Worm (Caenorhabditis elegans) whole organism, L3 larva: ENCODE measurements around the gene W02B12.11.
A peak's percentile ranks its signal among the peaks of the same experiment; 100 is the strongest.

Source experiments
- R02D3.7 ChIP-seq: fragments of 150-350 bp; optimal IDR thresholded peaks from 2 replicates; lab custom pipeline; 2014; ENCODE audit warnings: missing biosample characterization, missing genetic modification characterization
- ZK546.5 ChIP-seq: sonication (generic microtip); optimal IDR thresholded peaks from 2 replicates; lab custom pipeline; 2017; ENCODE audit warnings: missing biosample characterization, missing genetic modification characterization
- aly-2 ChIP-seq: fragments of 150-350 bp; optimal IDR thresholded peaks from 2 replicates; lab custom pipeline; 2014; ENCODE audit warnings: missing biosample characterization, missing genetic modification characterization
- ama-1 ChIP-seq: fragments of 150-350 bp; optimal IDR thresholded peaks from 2 replicates; lab custom pipeline; 2018
- ceh-28 ChIP-seq: fragments of 150-350 bp; optimal IDR thresholded peaks from 2 replicates; lab custom pipeline; 2014; ENCODE audit warnings: missing biosample characterization, missing genetic modification reagents, missing genetic modification characterization
- ceh-82 ChIP-seq: fragments of 150-350 bp; optimal IDR thresholded peaks from 2 replicates; lab custom pipeline; 2014; ENCODE audit warnings: missing biosample characterization, missing genetic modification characterization
- ceh-9 ChIP-seq: sonication (generic microtip); optimal IDR thresholded peaks from 2 replicates; lab custom pipeline; 2018; ENCODE audit warnings: missing biosample characterization, missing genetic modification characterization
- daf-12 ChIP-seq: fragments of 150-350 bp; optimal IDR thresholded peaks from 2 replicates; lab custom pipeline; 2014; ENCODE audit warnings: missing biosample characterization, missing genetic modification reagents, missing genetic modification characterization
- egl-27 ChIP-seq: sonication (generic microtip); optimal IDR thresholded peaks from 4 replicates; lab custom pipeline; 2017; ENCODE audit warnings: missing biosample characterization, missing genetic modification reagents, missing genetic modification characterization
- egl-5 ChIP-seq: fragments of 150-350 bp; optimal IDR thresholded peaks from 2 replicates; lab custom pipeline; 2017; ENCODE audit warnings: missing biosample characterization, missing genetic modification reagents, missing genetic modification characterization, inconsistent platforms
- elt-1 ChIP-seq: fragments of 150-350 bp; optimal IDR thresholded peaks from 2 replicates; lab custom pipeline; 2014; ENCODE audit warnings: missing biosample characterization, missing genetic modification characterization
- elt-2 ChIP-seq: sonication (generic microtip); optimal IDR thresholded peaks from 2 replicates; lab custom pipeline; 2016; ENCODE audit warnings: missing genetic modification reagents, mild to moderate bottlenecking, missing genetic modification characterization, missing compliant biosample characterization
- eor-1 ChIP-seq, 2 experiments: fragments of 150-350 bp; optimal IDR thresholded peaks; 2 replicates each; lab custom pipeline; 2014 to 2018; ENCODE audit warnings: missing biosample characterization in 2 of 2, missing genetic modification characterization in 2 of 2
- fkh-2 ChIP-seq: fragments of 150-350 bp; optimal IDR thresholded peaks from 2 replicates; lab custom pipeline; 2014; ENCODE audit warnings: missing biosample characterization, missing genetic modification reagents, missing genetic modification characterization
- fos-1 ChIP-seq: fragments of 150-350 bp; optimal IDR thresholded peaks from 2 replicates; lab custom pipeline; 2014; ENCODE audit warnings: missing biosample characterization, missing genetic modification characterization
- hmg-11 ChIP-seq: sonication (generic microtip); optimal IDR thresholded peaks from 2 replicates; lab custom pipeline; 2016; ENCODE audit warnings: missing genetic modification characterization, missing compliant biosample characterization
- lin-15B ChIP-seq: fragments of 150-350 bp; optimal IDR thresholded peaks from 2 replicates; lab custom pipeline; 2014; ENCODE audit warnings: missing biosample characterization, missing genetic modification characterization
- lsy-12 ChIP-seq: sonication (generic microtip); optimal IDR thresholded peaks from 2 replicates; lab custom pipeline; 2016; ENCODE audit warnings: mild to moderate bottlenecking, missing genetic modification characterization, missing compliant biosample characterization
- mdl-1 ChIP-seq: fragments of 150-350 bp; optimal IDR thresholded peaks from 2 replicates; lab custom pipeline; 2014; ENCODE audit warnings: missing biosample characterization, missing genetic modification characterization
- mml-1 ChIP-seq: fragments of 150-350 bp; sonication (generic microtip); optimal IDR thresholded peaks from 3 replicates; lab custom pipeline; 2014; ENCODE audit warnings: missing biosample characterization, missing genetic modification characterization
- nhr-11 ChIP-seq: fragments of 150-350 bp; optimal IDR thresholded peaks from 2 replicates; lab custom pipeline; 2014; ENCODE audit warnings: missing biosample characterization, missing genetic modification characterization
- nhr-12 ChIP-seq: fragments of 150-350 bp; optimal IDR thresholded peaks from 2 replicates; lab custom pipeline; 2014; ENCODE audit warnings: missing biosample characterization, missing genetic modification characterization
- nhr-23 ChIP-seq: fragments of 150-350 bp; optimal IDR thresholded peaks from 2 replicates; lab custom pipeline; 2014; ENCODE audit warnings: missing biosample characterization, missing genetic modification reagents, missing genetic modification characterization
- nhr-237 ChIP-seq: fragments of 150-350 bp; optimal IDR thresholded peaks from 2 replicates; lab custom pipeline; 2014; ENCODE audit warnings: missing biosample characterization, missing genetic modification characterization
- nhr-28 ChIP-seq: fragments of 150-350 bp; optimal IDR thresholded peaks from 2 replicates; lab custom pipeline; 2014; ENCODE audit warnings: missing biosample characterization, missing genetic modification characterization
- nhr-43 ChIP-seq: sonication (generic microtip); optimal IDR thresholded peaks from 2 replicates; lab custom pipeline; 2016; ENCODE audit warnings: mild to moderate bottlenecking, missing genetic modification characterization, missing compliant biosample characterization; ENCODE audit not compliant: poor library complexity, severe bottlenecking
- nhr-76 ChIP-seq: fragments of 150-350 bp; sonication (generic microtip); optimal IDR thresholded peaks from 5 replicates; lab custom pipeline; 2014; ENCODE audit warnings: missing biosample characterization, missing genetic modification characterization
- nhr-77 ChIP-seq: fragments of 150-350 bp; optimal IDR thresholded peaks from 2 replicates; lab custom pipeline; 2014; ENCODE audit warnings: missing biosample characterization, missing genetic modification characterization
- pha-4 ChIP-seq: fragments of 150-350 bp; optimal IDR thresholded peaks from 2 replicates; lab custom pipeline; 2014; ENCODE audit warnings: missing biosample characterization, missing genetic modification reagents, missing genetic modification characterization
- pqm-1 ChIP-seq: fragments of 150-350 bp; optimal IDR thresholded peaks from 2 replicates; lab custom pipeline; 2017; ENCODE audit warnings: missing biosample characterization, missing genetic modification characterization, inconsistent platforms
- sea-2 ChIP-seq: fragments of 150-350 bp; sonication (generic microtip); optimal IDR thresholded peaks from 4 replicates; lab custom pipeline; 2014; ENCODE audit warnings: missing biosample characterization, missing genetic modification reagents, missing genetic modification characterization
- snpc-4 ChIP-seq: fragments of 150-350 bp; optimal IDR thresholded peaks from 2 replicates; lab custom pipeline; 2014; ENCODE audit warnings: missing biosample characterization, missing genetic modification characterization
- tbx-2 ChIP-seq: sonication (generic microtip); optimal IDR thresholded peaks from 2 replicates; lab custom pipeline; 2016; ENCODE audit warnings: mild to moderate bottlenecking, missing genetic modification characterization, missing compliant biosample characterization
- unc-39 ChIP-seq: sonication (generic microtip); optimal IDR thresholded peaks from 4 replicates; lab custom pipeline; 2017; ENCODE audit warnings: missing biosample characterization, missing genetic modification characterization
- unc-62 ChIP-seq: fragments of 150-350 bp; sonication (generic microtip); optimal IDR thresholded peaks from 4 replicates; lab custom pipeline; 2014; ENCODE audit warnings: missing biosample characterization, missing genetic modification reagents, missing genetic modification characterization
- zag-1 ChIP-seq: fragments of 150-350 bp; optimal IDR thresholded peaks from 2 replicates; lab custom pipeline; 2014; ENCODE audit warnings: missing biosample characterization, missing genetic modification characterization
- ztf-11 ChIP-seq: fragments of 150-350 bp; optimal IDR thresholded peaks from 2 replicates; lab custom pipeline; 2014; ENCODE audit warnings: missing biosample characterization, missing genetic modification characterization

Gene W02B12.11

DNA sequence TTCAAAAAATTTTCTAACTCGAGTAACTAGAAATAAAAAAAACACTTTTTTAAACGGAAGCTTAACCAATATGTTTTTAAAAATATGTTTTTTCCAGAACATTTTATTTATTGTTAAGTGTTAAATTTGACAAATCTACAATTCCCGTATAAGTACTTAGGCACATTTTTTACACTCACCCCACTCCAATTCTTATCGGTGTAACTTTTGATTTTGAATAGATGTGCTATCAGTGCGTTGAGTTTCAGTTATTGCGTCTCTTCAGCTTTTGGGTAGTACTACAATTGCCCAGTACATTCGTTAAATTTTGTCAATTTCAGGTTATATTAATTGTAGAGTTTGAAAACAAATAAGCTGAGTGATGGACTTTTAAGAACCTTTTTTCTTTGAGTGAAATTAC lies 49.6 kb upstream of the W02B12.11 start:
- peak; percentile 32 for TF ChIP-seq elt-2 (tag; lab: Kevin White, UChicago)
- TF ChIP-seq nhr-237 = no peak
- TF ChIP-seq pqm-1 (tag; lab: Kevin White, UChicago) = peak; percentile 51

- no peak for TF ChIP-seq ama-1 (lab: Kevin White, UChicago)
- no peak for TF ChIP-seq nhr-77 (tag; lab: Kevin White, UChicago)
- TF ChIP-seq ceh-9 (tag; lab: Kevin White, UChicago) = no peak
- TF ChIP-seq elt-2 (tag; lab: Kevin White, UChicago) = peak; percentile 79
- TF ChIP-seq unc-39 = no peak
- no peak for TF ChIP-seq aly-2
- no peak for TF ChIP-seq egl-5 (tag; lab: Kevin White, UChicago)
- no peak for TF ChIP-seq egl-27 (tag; lab: Kevin White, UChicago)
- TF ChIP-seq pha-4 (tag; lab: Kevin White, UChicago) = peak; percentile 24
- peak; percentile 45 for TF ChIP-seq pqm-1 (tag; lab: Kevin White, UChicago)
- no peak for TF ChIP-seq ceh-28 (tag; lab: Kevin White, UChicago)
These were observed 48.9 kb upstream of the W02B12.11 start, which contains the start of gene C05D12.3 for ce11 chrII:11424579-11425316. Gene C05D12.3 (plus strand): TSS chrII:11425266.

- TF ChIP-seq pqm-1 (tag; lab: Kevin White, UChicago) (peak; percentile 1), elt-2 (tag; lab: Kevin White, UChicago) (peak; percentile 56), nhr-76 (tag; lab: Kevin White, UChicago) (no peak)
These were observed 46.3 kb upstream of the W02B12.11 start for ce11 chrII:11427322-11427721.

- TF ChIP-seq zag-1 (tag; lab: Kevin White, UChicago) = no peak
- TF ChIP-seq pqm-1 (tag; lab: Kevin White, UChicago) = peak; percentile 33
- no peak for TF ChIP-seq fkh-2 (tag; lab: Kevin White, UChicago)
- peak; percentile 53 for TF ChIP-seq elt-2 (tag; lab: Kevin White, UChicago)
These were observed 45.1 kb upstream of the W02B12.11 start for ce11 chrII:11428599-11428998.

DNA sequence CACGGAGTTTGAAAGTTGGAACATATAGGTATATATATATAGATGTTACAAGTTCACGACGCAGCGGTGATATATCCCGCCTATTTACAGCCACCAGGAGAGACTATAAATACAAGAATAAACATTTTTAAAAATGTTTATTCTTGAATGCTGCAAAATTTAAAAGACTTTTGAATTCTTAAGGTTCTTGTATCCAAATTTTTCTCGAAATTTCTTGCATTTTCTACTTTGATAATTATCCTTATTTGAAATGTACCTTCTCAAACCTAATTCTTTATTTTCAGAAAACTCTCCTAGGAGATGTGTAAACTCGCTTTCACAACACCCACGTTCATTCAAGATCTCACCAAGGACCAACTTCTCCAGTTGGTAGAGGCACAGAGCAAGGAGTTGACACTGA lies 42.1 kb upstream of the W02B12.11 start, which contains the start of gene C05D12.4:
Gene C05D12.4, plus strand, starts transcription at position 301 of the 400 bp plus-strand sequence.
- TF ChIP-seq unc-39 (no peak), nhr-12 (tag; lab: Kevin White, UChicago) (no peak), ceh-28 (tag; lab: Kevin White, UChicago) (no peak), nhr-76 (tag; lab: Kevin White, UChicago) (no peak), nhr-237 (no peak), elt-1 (tag; lab: Kevin White, UChicago) (no peak), lin-15B (tag; lab: Kevin White, UChicago) (no peak), tbx-2 (tag; lab: Kevin White, UChicago) (no peak), eor-1 (tag; optimal IDR thresholded peaks at IDR 0.05; lab: Kevin White, UChicago) (no peak), nhr-23 (tag; lab: Kevin White, UChicago) (no peak), nhr-28 (tag; lab: Kevin White, UChicago) (no peak), ztf-11 (tag; lab: Kevin White, UChicago) (no peak), sea-2 (GFP tag; lab: Kevin White, UChicago) (no peak), mml-1 (tag; lab: Kevin White, UChicago) (no peak), hmg-11 (no peak), R02D3.7 (no peak)

DNA sequence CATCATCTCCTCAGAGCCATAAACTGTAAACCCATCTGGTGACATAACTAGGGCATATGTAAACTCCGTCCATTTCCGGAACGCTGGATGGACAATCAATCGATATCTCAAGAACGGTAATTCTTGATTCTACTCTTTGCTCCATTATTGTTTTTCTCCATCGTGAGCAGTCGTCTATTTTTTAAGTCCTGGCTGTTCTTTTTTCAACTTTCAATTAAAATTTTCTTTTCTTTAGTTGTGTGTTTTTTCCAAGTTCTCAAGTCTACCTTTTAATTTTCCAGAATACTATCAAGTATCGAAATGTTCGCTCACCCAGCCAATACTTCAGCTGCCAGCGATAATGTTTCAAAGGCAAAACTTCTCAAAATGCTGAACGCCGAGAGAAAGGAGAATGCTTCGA lies 39.7 kb upstream of the W02B12.11 start, which contains the start of gene C05D12.5:
Gene C05D12.5, plus strand, starts transcription at position 301 of the 400 bp plus-strand sequence.
- TF ChIP-seq nhr-43 (tag; lab: Kevin White, UChicago) = no peak
- no peak for TF ChIP-seq fkh-2 (tag; lab: Kevin White, UChicago)
- no peak for TF ChIP-seq elt-1 (tag; lab: Kevin White, UChicago)
- TF ChIP-seq ceh-82 (tag; lab: Kevin White, UChicago) = no peak
- no peak for TF ChIP-seq pqm-1 (tag; lab: Kevin White, UChicago)
- no peak for TF ChIP-seq unc-62 (GFP tag; lab: Kevin White, UChicago)
- no peak for TF ChIP-seq fos-1
- no peak for TF ChIP-seq mdl-1 (tag; lab: Kevin White, UChicago)
- TF ChIP-seq snpc-4 (tag; lab: Kevin White, UChicago) = no peak
- no peak for TF ChIP-seq lsy-12 (tag; lab: Kevin White, UChicago)
- TF ChIP-seq nhr-11 (tag; lab: Kevin White, UChicago) = no peak
- no peak for TF ChIP-seq daf-12
- TF ChIP-seq nhr-28 (tag; lab: Kevin White, UChicago) = no peak
- no peak for TF ChIP-seq ZK546.5 (tag; lab: Kevin White, UChicago)
- TF ChIP-seq, all 47 proteins: peak for 0
